Worm (Caenorhabditis elegans): ENCODE data around the gene ttr-51.

Gene ttr-51

DNA sequence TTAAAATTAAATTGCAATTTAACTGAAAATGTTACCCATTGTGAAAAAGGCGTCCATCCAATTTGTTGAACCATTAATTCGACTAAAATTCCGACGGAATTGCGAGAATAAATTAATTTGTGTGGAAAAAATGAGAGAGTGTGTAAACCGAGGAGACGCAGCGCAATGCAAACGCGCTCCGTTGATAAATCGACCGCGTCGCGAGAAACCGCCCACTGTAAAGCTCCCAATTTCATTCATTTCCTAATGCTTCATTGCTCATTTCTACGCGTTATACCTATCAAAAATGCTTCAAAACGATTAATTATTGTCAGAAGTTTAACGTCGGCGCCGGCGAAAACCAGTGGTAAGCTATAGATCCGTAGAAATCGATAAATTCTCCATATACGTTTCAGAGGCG is 45.6 kb upstream of the ttr-51 start, which contains the start of the genes Y67H2A.2 and micu-1 (continued):
- TF ChIP-seq nhr-10 (tag; optimal IDR thresholded peaks at IDR 0.05) (no peak), fos-1 (tag; optimal IDR thresholded peaks at IDR 0.05) (peak; percentile 4), ztf-4 (tag; optimal IDR thresholded peaks at IDR 0.05) (peak; percentile 42), crh-2 (tag; optimal IDR thresholded peaks at IDR 0.05) (peak; percentile 81), nhr-77 (tag; optimal IDR thresholded peaks at IDR 0.05) (no peak), ZK546.5 (tag; optimal IDR thresholded peaks at IDR 0.05) (no peak), aly-2 (tag; optimal IDR thresholded peaks at IDR 0.05) (no peak), ceh-16 (tag; optimal IDR thresholded peaks at IDR 0.05) (no peak), sma-3 (GFP tag; optimal IDR thresholded peaks at IDR 0.05) (peak; percentile 53), mdl-1 (tag; optimal IDR thresholded peaks at IDR 0.05) (no peak), skn-1 (tag; optimal IDR thresholded peaks at IDR 0.05) (no peak), F13H6.1 (tag; optimal IDR thresholded peaks at IDR 0.05) (peak; percentile 39)

DNA sequence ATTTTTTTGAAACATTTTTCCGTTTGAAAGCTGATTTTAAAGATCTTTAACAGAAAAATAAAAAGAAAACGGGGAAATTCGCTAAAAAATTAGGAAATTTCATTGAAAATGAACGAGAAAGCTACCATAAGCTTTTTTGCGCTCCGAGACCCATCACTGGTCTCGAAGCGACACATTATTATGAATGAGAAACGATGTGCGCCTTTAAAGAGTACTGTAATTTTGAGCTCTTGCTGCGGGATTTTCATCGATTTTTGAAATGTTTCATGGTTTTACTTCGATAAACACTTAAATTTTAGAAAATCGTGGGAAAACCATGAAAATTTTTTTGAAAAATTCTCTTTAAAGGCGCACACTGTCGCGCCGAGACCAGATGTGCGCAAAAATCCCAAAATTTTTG is 38.1 kb upstream of the ttr-51 start:
- TF ChIP-seq unc-55 (GFP tag; optimal IDR thresholded peaks at IDR 0.05) = no peak
- TF ChIP-seq ceh-16 (tag; optimal IDR thresholded peaks at IDR 0.05) = no peak
- TF ChIP-seq dmd-4 (tag; optimal IDR thresholded peaks at IDR 0.05) = no peak
- no peak for TF ChIP-seq ZK546.5 (tag; optimal IDR thresholded peaks at IDR 0.05)
- TF ChIP-seq sma-9 (GFP tag; optimal IDR thresholded peaks at IDR 0.05) = no peak
- no peak for TF ChIP-seq sma-9 (tag; optimal IDR thresholded peaks at IDR 0.05)
- TF ChIP-seq elt-3 (tag; optimal IDR thresholded peaks at IDR 0.05) = no peak
- TF ChIP-seq zag-1 (tag; optimal IDR thresholded peaks at IDR 0.05) = no peak
- TF ChIP-seq blmp-1 (tag; optimal IDR thresholded peaks at IDR 0.05; ENCODE audit: insufficient read depth) = no peak
- no peak for TF ChIP-seq lin-39 (tag; optimal IDR thresholded peaks at IDR 0.05)
- TF ChIP-seq nhr-23 (tag; optimal IDR thresholded peaks at IDR 0.05) = no peak
- no peak for TF ChIP-seq peb-1 (tag; optimal IDR thresholded peaks at IDR 0.05)
- TF ChIP-seq C34F6.9 (tag; optimal IDR thresholded peaks at IDR 0.05) = no peak
- TF ChIP-seq nhr-10 (tag; optimal IDR thresholded peaks at IDR 0.05) = no peak
- no peak for TF ChIP-seq nhr-25 (tag; optimal IDR thresholded peaks at IDR 0.05)
- TF ChIP-seq unc-62 (GFP tag; optimal IDR thresholded peaks at IDR 0.05) = no peak
- no peak for TF ChIP-seq nhr-12 (tag; optimal IDR thresholded peaks at IDR 0.05)
- no peak for TF ChIP-seq elt-1 (tag; optimal IDR thresholded peaks at IDR 0.05)
- TF ChIP-seq ztf-1 (GFP tag; conservative IDR thresholded peaks at IDR 0.05) = no peak
- no peak for TF ChIP-seq ztf-4 (tag; optimal IDR thresholded peaks at IDR 0.05)
- no peak for TF ChIP-seq mbf-1 (tag; optimal IDR thresholded peaks at IDR 0.05)

DNA sequence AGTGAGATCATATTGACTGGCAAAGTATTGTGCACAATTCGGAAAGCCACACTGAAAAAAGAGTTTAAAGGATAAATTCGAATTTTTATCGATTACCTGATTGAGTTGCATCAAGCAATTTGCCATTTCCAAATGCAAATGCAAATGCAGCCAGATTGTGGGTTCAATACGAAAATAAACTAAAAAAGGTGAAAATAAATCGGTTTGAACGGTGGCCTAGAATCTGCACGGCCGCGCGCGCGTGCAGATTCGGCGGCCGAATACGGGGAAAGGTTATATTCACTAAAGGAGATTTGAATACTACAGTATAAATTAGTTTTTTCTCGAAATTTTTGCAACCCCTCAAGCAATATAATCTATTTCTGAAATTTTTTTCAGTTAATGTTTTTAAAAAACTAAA is 37.2 kb upstream of the ttr-51 start, which contains the start of gene Y67H2A.10:
TSS of gene Y67H2A.10 (minus strand) at position 184 of the 400 bp plus-strand sequence.
- TF ChIP-seq C34F6.9 (tag; optimal IDR thresholded peaks at IDR 0.05) = peak; percentile 49
- no peak for TF ChIP-seq nhr-25 (tag; optimal IDR thresholded peaks at IDR 0.05)
- no peak for TF ChIP-seq R02D3.7 (tag; optimal IDR thresholded peaks at IDR 0.05)
- TF ChIP-seq unc-55 (GFP tag; optimal IDR thresholded peaks at IDR 0.05) = peak; percentile 18
- TF ChIP-seq peb-1 (tag; optimal IDR thresholded peaks at IDR 0.05) = no peak
- TF ChIP-seq nhr-129 (tag; optimal IDR thresholded peaks at IDR 0.05) = peak; percentile 13
- TF ChIP-seq aly-2 (tag; optimal IDR thresholded peaks at IDR 0.05) = no peak

- no peak for TF ChIP-seq nhr-11 (tag; optimal IDR thresholded peaks at IDR 0.05)
- no peak for TF ChIP-seq peb-1 (tag; optimal IDR thresholded peaks at IDR 0.05)
- no peak for TF ChIP-seq F13H6.1 (tag; optimal IDR thresholded peaks at IDR 0.05)
- TF ChIP-seq lsy-2 (tag; optimal IDR thresholded peaks at IDR 0.05) = no peak
- TF ChIP-seq unc-62 (GFP tag; optimal IDR thresholded peaks at IDR 0.05) = no peak
- no peak for TF ChIP-seq R02D3.7 (tag; optimal IDR thresholded peaks at IDR 0.05)
- TF ChIP-seq zag-1 (tag; optimal IDR thresholded peaks at IDR 0.05) = no peak
- no peak for TF ChIP-seq ztf-4 (tag; optimal IDR thresholded peaks at IDR 0.05)
- no peak for TF ChIP-seq unc-55 (GFP tag; optimal IDR thresholded peaks at IDR 0.05)
- no peak for TF ChIP-seq blmp-1 (tag; optimal IDR thresholded peaks at IDR 0.05; ENCODE audit: insufficient read depth)
- no peak for TF ChIP-seq elt-3 (tag; optimal IDR thresholded peaks at IDR 0.05)
- no peak for TF ChIP-seq gmeb-1 (tag; optimal IDR thresholded peaks at IDR 0.05)
- TF ChIP-seq nhr-77 (tag; optimal IDR thresholded peaks at IDR 0.05) = no peak
- no peak for TF ChIP-seq ztf-11 (tag; optimal IDR thresholded peaks at IDR 0.05)
- no peak for TF ChIP-seq sma-3 (GFP tag; optimal IDR thresholded peaks at IDR 0.05)
- TF ChIP-seq nhr-23 (tag; optimal IDR thresholded peaks at IDR 0.05) = no peak
These were observed 30.7 kb upstream of the ttr-51 start, which contains the start of gene cpsf-3 for ce11 chrIV:13282778-13283177. Gene cpsf-3 (minus strand): TSS chrIV:13282878.

DNA sequence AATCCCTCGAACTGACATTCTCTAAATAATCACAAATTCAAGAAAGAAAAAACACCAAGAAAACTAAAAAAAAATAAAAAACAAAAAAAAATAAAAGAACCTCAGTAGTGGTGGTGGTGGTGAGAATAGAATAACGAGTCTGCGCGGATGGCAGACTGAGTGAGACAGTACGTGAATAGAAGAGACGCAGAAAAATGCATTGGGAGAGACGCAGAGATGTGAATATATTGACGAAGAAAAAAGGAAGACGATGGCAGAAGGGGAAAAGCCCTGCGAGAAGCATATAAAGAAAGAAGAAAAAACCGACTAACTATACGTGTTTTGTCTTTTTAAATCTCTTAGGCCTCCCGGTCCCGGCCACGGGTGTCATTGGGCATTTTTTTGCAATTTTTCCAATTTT is 20.4 kb upstream of the ttr-51 start, which contains the start of gene unc-26:
TSS of gene unc-26 (minus strand) at position 23 of the 400 bp plus-strand sequence.
- no peak for TF ChIP-seq alr-1 (tag; optimal IDR thresholded peaks at IDR 0.05)
- peak; percentile 35 for TF ChIP-seq mab-5 (tag; optimal IDR thresholded peaks at IDR 0.05)
- TF ChIP-seq nhr-129 (tag; optimal IDR thresholded peaks at IDR 0.05) = peak; percentile 59
- peak; percentile 31 for TF ChIP-seq zag-1 (tag; optimal IDR thresholded peaks at IDR 0.05)
- peak; percentile 40 for TF ChIP-seq C34F6.9 (tag; optimal IDR thresholded peaks at IDR 0.05)
- TF ChIP-seq nhr-23 (tag; optimal IDR thresholded peaks at IDR 0.05) = no peak
- no peak for TF ChIP-seq crh-2 (tag; optimal IDR thresholded peaks at IDR 0.05)
- peak; percentile 82 for TF ChIP-seq unc-55 (GFP tag; optimal IDR thresholded peaks at IDR 0.05)
- TF ChIP-seq lsy-2 (tag; optimal IDR thresholded peaks at IDR 0.05) = peak in 1 of 2 experiments; percentile 60
- TF ChIP-seq F13H6.1 (tag; optimal IDR thresholded peaks at IDR 0.05) = peak; percentile 10

Measured in whole organism, L2 larva.